Worm (Caenorhabditis elegans) whole organism, L2 larva: Measurements from ENCODE around the gene R02F11.2.

ENCODE experiments used
- C34F6.9 ChIP-seq: fragments of 150-350 bp; optimal IDR thresholded peaks from 2 replicates; lab custom pipeline; 2014; ENCODE audit warnings: missing biosample characterization, missing genetic modification characterization
- F13H6.1 ChIP-seq: sonication (generic microtip); optimal IDR thresholded peaks from 2 replicates; lab custom pipeline; 2016; ENCODE audit warnings: missing genetic modification characterization, missing compliant biosample characterization
- R02D3.7 ChIP-seq: fragments of 150-350 bp; optimal IDR thresholded peaks from 2 replicates; lab custom pipeline; 2014; ENCODE audit warnings: missing biosample characterization, missing genetic modification characterization
- Y55F3AM.14 ChIP-seq: fragments of 200-800 bp; sonication (Bioruptor generic); optimal IDR thresholded peaks from 2 replicates; lab custom pipeline; 2018; ENCODE audit warnings: mild to moderate bottlenecking, missing genetic modification characterization, missing compliant biosample characterization
- ZK546.5 ChIP-seq: sonication (generic microtip); optimal IDR thresholded peaks from 2 replicates; lab custom pipeline; 2017; ENCODE audit warnings: missing biosample characterization, missing genetic modification characterization
- alr-1 ChIP-seq: fragments of 150-350 bp; optimal IDR thresholded peaks from 2 replicates; lab custom pipeline; 2014; ENCODE audit warnings: missing biosample characterization, missing genetic modification characterization
- aly-2 ChIP-seq: fragments of 150-350 bp; optimal IDR thresholded peaks from 2 replicates; lab custom pipeline; 2014; ENCODE audit warnings: missing biosample characterization, missing genetic modification characterization
- ama-1 ChIP-seq: fragments of 150-350 bp; optimal IDR thresholded peaks from 2 replicates; lab custom pipeline; 2018; ENCODE audit warnings: inconsistent platforms
- blmp-1 ChIP-seq: sonication (generic microtip); optimal IDR thresholded peaks from 2 replicates; lab custom pipeline; 2017; ENCODE audit warnings: missing genetic modification characterization, mild to moderate bottlenecking, missing compliant biosample characterization, antibody characterized with exemption, moderate library complexity; ENCODE audit not compliant: insufficient read depth
- ceh-16 ChIP-seq: fragments of 150-350 bp; optimal IDR thresholded peaks from 2 replicates; lab custom pipeline; 2014; ENCODE audit warnings: missing biosample characterization, missing genetic modification characterization
- ceh-82 ChIP-seq: fragments of 150-350 bp; optimal IDR thresholded peaks from 2 replicates; lab custom pipeline; 2014; ENCODE audit warnings: missing biosample characterization, missing genetic modification characterization
- crh-2 ChIP-seq: sonication (generic microtip); optimal IDR thresholded peaks from 2 replicates; lab custom pipeline; 2017; ENCODE audit warnings: missing biosample characterization, missing genetic modification characterization
- dmd-4 ChIP-seq: sonication (generic microtip); optimal IDR thresholded peaks from 2 replicates; lab custom pipeline; 2017; ENCODE audit warnings: missing biosample characterization, missing genetic modification characterization
- egl-27 ChIP-seq: sonication (generic microtip); optimal IDR thresholded peaks from 3 replicates; lab custom pipeline; 2017; ENCODE audit warnings: missing biosample characterization, missing genetic modification reagents, missing genetic modification characterization
- elt-1 ChIP-seq: fragments of 150-350 bp; optimal IDR thresholded peaks from 2 replicates; lab custom pipeline; 2014; ENCODE audit warnings: missing biosample characterization, missing genetic modification characterization
- elt-3 ChIP-seq: sonication (generic microtip); optimal IDR thresholded peaks from 2 replicates; lab custom pipeline; 2017; ENCODE audit warnings: missing biosample characterization, missing genetic modification characterization
- fos-1 ChIP-seq: fragments of 150-350 bp; optimal IDR thresholded peaks from 2 replicates; lab custom pipeline; 2014; ENCODE audit warnings: missing biosample characterization, missing genetic modification characterization
- gmeb-1 ChIP-seq: fragments of 150-350 bp; optimal IDR thresholded peaks from 2 replicates; lab custom pipeline; 2014; ENCODE audit warnings: missing biosample characterization, missing genetic modification characterization
- lin-11 ChIP-seq: fragments of 150-350 bp; sonication (generic microtip); optimal IDR thresholded peaks from 2 replicates; lab custom pipeline; 2014; ENCODE audit warnings: missing biosample characterization, missing genetic modification characterization, inconsistent platforms, mixed read lengths
- lin-13 ChIP-seq: fragments of 150-350 bp; optimal IDR thresholded peaks from 2 replicates; lab custom pipeline; 2014; ENCODE audit warnings: missing biosample characterization, missing genetic modification reagents, missing genetic modification characterization
- lin-39 ChIP-seq: fragments of 150-350 bp; optimal IDR thresholded peaks from 2 replicates; lab custom pipeline; 2014; ENCODE audit warnings: missing biosample characterization, missing genetic modification reagents, missing genetic modification characterization
- lsy-2 ChIP-seq, 2 experiments: fragments of 150-350 bp in 1 of 2; sonication (generic microtip) in 1 of 2; optimal IDR thresholded peaks; 2 replicates each; lab custom pipeline; 2014 to 2017; ENCODE audit warnings: missing biosample characterization in 2 of 2, missing genetic modification characterization in 2 of 2
- mab-5 ChIP-seq: fragments of 150-350 bp; optimal IDR thresholded peaks from 2 replicates; lab custom pipeline; 2014; ENCODE audit warnings: missing biosample characterization, missing genetic modification characterization
- mbf-1 ChIP-seq: sonication (generic microtip); optimal IDR thresholded peaks from 2 replicates; lab custom pipeline; 2017; ENCODE audit warnings: missing biosample characterization, missing genetic modification characterization
- mdl-1 ChIP-seq, 2 experiments: fragments of 150-350 bp in 1 of 2; sonication (generic microtip) in 1 of 2; optimal IDR thresholded peaks; 2 replicates each; lab custom pipeline; 2017; ENCODE audit warnings: missing biosample characterization in 2 of 2, missing genetic modification characterization in 2 of 2
- nhr-10 ChIP-seq: sonication (generic microtip); optimal IDR thresholded peaks from 2 replicates; lab custom pipeline; 2017; ENCODE audit warnings: missing biosample characterization, missing genetic modification characterization
- nhr-11 ChIP-seq: fragments of 150-350 bp; optimal IDR thresholded peaks from 2 replicates; lab custom pipeline; 2014; ENCODE audit warnings: missing biosample characterization, missing genetic modification characterization
- nhr-12 ChIP-seq: fragments of 150-350 bp; optimal IDR thresholded peaks from 2 replicates; lab custom pipeline; 2014; ENCODE audit warnings: missing biosample characterization, missing genetic modification characterization
- nhr-129 ChIP-seq: fragments of 150-350 bp; optimal IDR thresholded peaks from 2 replicates; lab custom pipeline; 2014; ENCODE audit warnings: missing biosample characterization, missing genetic modification characterization
- nhr-21 ChIP-seq: fragments of 150-350 bp; optimal IDR thresholded peaks from 2 replicates; lab custom pipeline; 2014; ENCODE audit warnings: missing biosample characterization, missing genetic modification characterization
- nhr-23 ChIP-seq: fragments of 150-350 bp; optimal IDR thresholded peaks from 2 replicates; lab custom pipeline; 2014; ENCODE audit warnings: missing biosample characterization, missing genetic modification reagents, missing genetic modification characterization
- nhr-237 ChIP-seq: fragments of 150-350 bp; optimal IDR thresholded peaks from 2 replicates; lab custom pipeline; 2014; ENCODE audit warnings: missing biosample characterization, missing genetic modification characterization
- nhr-25 ChIP-seq: fragments of 150-350 bp; sonication (generic microtip); optimal IDR thresholded peaks from 3 replicates; lab custom pipeline; 2014; ENCODE audit warnings: missing biosample characterization, missing genetic modification characterization
- nhr-6 ChIP-seq: fragments of 150-350 bp; optimal IDR thresholded peaks from 2 replicates; lab custom pipeline; 2014; ENCODE audit warnings: missing biosample characterization, missing genetic modification characterization
- nhr-77 ChIP-seq: fragments of 150-350 bp; optimal IDR thresholded peaks from 2 replicates; lab custom pipeline; 2014; ENCODE audit warnings: missing biosample characterization, missing genetic modification characterization
- peb-1 ChIP-seq: fragments of 150-350 bp; optimal IDR thresholded peaks from 2 replicates; lab custom pipeline; 2014; ENCODE audit warnings: missing biosample characterization, missing genetic modification characterization
- sem-4 ChIP-seq: fragments of 150-350 bp; optimal IDR thresholded peaks from 2 replicates; lab custom pipeline; 2014; ENCODE audit warnings: missing biosample characterization, missing genetic modification reagents, missing genetic modification characterization
- skn-1 ChIP-seq: sonication (generic microtip); optimal IDR thresholded peaks from 2 replicates; lab custom pipeline; 2017; ENCODE audit warnings: missing biosample characterization, missing genetic modification characterization
- sma-3 ChIP-seq: sonication (generic microtip); optimal IDR thresholded peaks from 2 replicates; lab custom pipeline; 2016; ENCODE audit warnings: missing genetic modification reagents, missing genetic modification characterization, missing compliant biosample characterization
- sma-9 ChIP-seq, 2 experiments: fragments of 150-350 bp in 1 of 2; sonication (generic microtip) in 1 of 2; optimal IDR thresholded peaks; 2 replicates each; lab custom pipeline; 2014 to 2016; ENCODE audit warnings: missing genetic modification characterization in 2 of 2, mild to moderate bottlenecking in 1 of 2, missing biosample characterization in 1 of 2, missing compliant biosample characterization in 1 of 2, missing genetic modification reagents in 1 of 2, moderate library complexity in 1 of 2
- snpc-4 ChIP-seq: fragments of 150-350 bp; optimal IDR thresholded peaks from 2 replicates; lab custom pipeline; 2014; ENCODE audit warnings: missing biosample characterization, missing genetic modification characterization
- unc-39 ChIP-seq: fragments of 150-350 bp; optimal IDR thresholded peaks from 2 replicates; lab custom pipeline; 2014; ENCODE audit warnings: missing biosample characterization, missing genetic modification characterization
- unc-55 ChIP-seq: fragments of 150-350 bp; sonication (generic microtip); optimal IDR thresholded peaks from 3 replicates; lab custom pipeline; 2014; ENCODE audit warnings: missing biosample characterization, missing genetic modification reagents, missing genetic modification characterization
- unc-62 ChIP-seq: fragments of 150-350 bp; optimal IDR thresholded peaks from 2 replicates; lab custom pipeline; 2014; ENCODE audit warnings: missing biosample characterization, missing genetic modification reagents, missing genetic modification characterization
- zag-1 ChIP-seq: fragments of 150-350 bp; optimal IDR thresholded peaks from 2 replicates; lab custom pipeline; 2014; ENCODE audit warnings: missing biosample characterization, missing genetic modification characterization
- ztf-1 ChIP-seq: fragments of 200-800 bp; sonication (Bioruptor generic); conservative IDR thresholded peaks from 2 replicates; pipeline ENCODE4 v1.3.6; 2022; ENCODE audit warnings: missing genetic modification characterization, missing compliant biosample characterization
- ztf-11 ChIP-seq: sonication (generic microtip); optimal IDR thresholded peaks from 2 replicates; lab custom pipeline; 2017; ENCODE audit warnings: missing biosample characterization, missing genetic modification characterization
- ztf-4 ChIP-seq: fragments of 150-350 bp; optimal IDR thresholded peaks from 2 replicates; lab custom pipeline; 2014; ENCODE audit warnings: missing biosample characterization, missing genetic modification characterization

Gene R02F11.2

ce11 chrV:4844591-4844990 is 50.2 kb downstream of the R02F11.2 start, which contains the start of gene abhd-5.2:
TSS of gene abhd-5.2 (plus strand) at chrV:4844685.
- TF ChIP-seq R02D3.7 (tag; lab: Kevin White, UChicago): no peak
- TF ChIP-seq nhr-6 (tag; lab: Kevin White, UChicago): no peak
- peak; percentile 12 for TF ChIP-seq sma-3 (GFP tag; lab: Kevin White, UChicago)
- TF ChIP-seq fos-1 (tag; lab: Kevin White, UChicago): peak; percentile 60
- TF ChIP-seq ZK546.5: no peak
- no peak for TF ChIP-seq mab-5 (tag; lab: Kevin White, UChicago)
- no peak for TF ChIP-seq nhr-10 (tag; lab: Kevin White, UChicago)
- no peak for TF ChIP-seq ztf-4 (tag; lab: Kevin White, UChicago)
- TF ChIP-seq nhr-77 (tag; lab: Kevin White, UChicago): no peak
- peak; percentile 66 for TF ChIP-seq unc-55 (GFP tag; lab: Kevin White, UChicago)
- TF ChIP-seq ama-1 (lab: Kevin White, UChicago): no peak
- no peak for TF ChIP-seq nhr-21
- TF ChIP-seq sma-9 (GFP tag; optimal IDR thresholded peaks at IDR 0.05; lab: Kevin White, UChicago): peak; percentile 45
- TF ChIP-seq sma-9 (tag; optimal IDR thresholded peaks at IDR 0.05; lab: Kevin White, UChicago): no peak
- no peak for TF ChIP-seq ztf-1 (GFP tag; lab: Robert Waterston, UW)
- TF ChIP-seq sem-4 (tag; lab: Kevin White, UChicago): no peak
- peak in 1 of 2 experiments; percentile 61 for TF ChIP-seq lsy-2 (tag; optimal IDR thresholded peaks at IDR 0.05; lab: Kevin White, UChicago)
- TF ChIP-seq peb-1: no peak
- no peak for TF ChIP-seq ztf-11 (tag; lab: Kevin White, UChicago)
- no peak for TF ChIP-seq nhr-23
- no peak for TF ChIP-seq aly-2 (tag; lab: Kevin White, UChicago)
- TF ChIP-seq nhr-12 (tag; lab: Kevin White, UChicago): no peak
- no peak for TF ChIP-seq zag-1 (tag; lab: Kevin White, UChicago)
- TF ChIP-seq nhr-25 (tag; lab: Kevin White, UChicago): peak; percentile 7
- TF ChIP-seq mdl-1 (tag; optimal IDR thresholded peaks at IDR 0.05; lab: Kevin White, UChicago): no peak
- TF ChIP-seq ceh-82 (tag; lab: Kevin White, UChicago): no peak
- TF ChIP-seq nhr-237 (tag; lab: Kevin White, UChicago): no peak
- peak; percentile 25 for TF ChIP-seq F13H6.1 (tag; lab: Kevin White, UChicago)
- TF ChIP-seq lin-39 (tag; lab: Kevin White, UChicago): no peak
- TF ChIP-seq crh-2 (tag; lab: Kevin White, UChicago): peak; percentile 45
- TF ChIP-seq ceh-16 (tag; lab: Kevin White, UChicago): no peak
- TF ChIP-seq nhr-11 (tag; lab: Kevin White, UChicago): no peak
- no peak for TF ChIP-seq elt-1 (tag; lab: Kevin White, UChicago)
- no peak for TF ChIP-seq unc-62 (GFP tag; lab: Kevin White, UChicago)
- TF ChIP-seq blmp-1 (tag; lab: Kevin White, UChicago): no peak
- no peak for TF ChIP-seq dmd-4
- no peak for TF ChIP-seq skn-1 (tag; lab: Kevin White, UChicago)
- peak; percentile 71 for TF ChIP-seq gmeb-1 (tag; lab: Kevin White, UChicago)
- TF ChIP-seq unc-39 (tag; lab: Kevin White, UChicago): no peak
- no peak for TF ChIP-seq egl-27 (tag; lab: Kevin White, UChicago)
- TF ChIP-seq Y55F3AM.14 (GFP tag; lab: Kevin White, UChicago): no peak
- no peak for TF ChIP-seq alr-1
- TF ChIP-seq lin-11 (tag; lab: Kevin White, UChicago): no peak
- TF ChIP-seq mbf-1: no peak
- TF ChIP-seq elt-3 (tag; lab: Kevin White, UChicago): no peak
- TF ChIP-seq C34F6.9 (tag; lab: Kevin White, UChicago): peak; percentile 83
- peak; percentile 79 for TF ChIP-seq nhr-129 (tag; lab: Kevin White, UChicago)
- TF ChIP-seq lin-13 (GFP tag; lab: Kevin White, UChicago): no peak
- TF ChIP-seq snpc-4 (tag; lab: Kevin White, UChicago): no peak
